Fruit fly (Drosophila melanogaster) S2 (cell line): Measurements from ENCODE around the gene CG17036.

Experiments used
- CG8478 ChIP-seq: fragments of >200 bp; optimal IDR thresholded peaks from 2 replicates; lab custom pipeline; 2018
- CTCF ChIP-seq, 2 experiments: fragments of >200 bp; optimal IDR thresholded peaks; 2 replicates each; lab custom pipeline; 2018

dm6 chr2L:12656865-12657264 is 43.7 kb downstream of the CG17036 start, which contains the start of gene pdm2:
- TF ChIP-seq CTCF (optimal IDR thresholded peaks at IDR 0.05; lab: Kevin White, UChicago) (no peak), CG8478 (no peak)
